Fruit fly (Drosophila melanogaster) Kc167 (cell line): ENCODE results near the gene da.

Source experiments
- Myc ChIP-seq: fragments of >200 bp; optimal IDR thresholded peaks from 2 replicates; lab custom pipeline; 2017; ENCODE audit warnings: missing external identifiers
- Sin3A ChIP-seq: fragments of >200 bp; optimal IDR thresholded peaks from 2 replicates; lab custom pipeline; 2018; ENCODE audit warnings: missing external identifiers
- h ChIP-seq: fragments of >200 bp; optimal IDR thresholded peaks from 3 replicates; lab custom pipeline; 2018; ENCODE audit warnings: missing external identifiers
- insv ChIP-seq: fragments of >200 bp; optimal IDR thresholded peaks from 3 replicates; lab custom pipeline; 2018; ENCODE audit warnings: missing external identifiers
- psq ChIP-seq: fragments of >200 bp; optimal IDR thresholded peaks from 2 replicates; lab custom pipeline; 2017; ENCODE audit warnings: missing external identifiers
- ttk ChIP-seq: sonication (Bioruptor generic); optimal IDR thresholded peaks from 2 replicates; lab custom pipeline; 2017; ENCODE audit warnings: missing external identifiers

DNA sequence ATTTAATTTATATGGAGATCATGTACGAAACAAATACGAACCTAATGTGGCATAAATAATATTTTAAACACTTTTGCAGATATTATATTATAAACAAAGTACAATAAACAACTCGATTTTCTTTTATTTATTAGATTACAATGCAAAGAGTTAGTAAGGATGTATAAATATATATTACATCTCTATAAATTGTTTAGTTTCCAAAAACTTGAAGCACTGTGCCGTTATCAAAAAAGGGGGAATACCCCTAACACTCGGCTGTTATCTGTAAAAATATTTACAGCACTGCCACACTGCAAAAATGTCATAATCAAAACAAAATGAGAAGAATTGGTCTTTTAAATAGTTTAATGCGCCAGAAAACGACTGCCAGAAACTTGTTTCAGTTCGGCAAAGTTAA is 40.6 kb downstream of the da start, which contains the start of gene CG5188:
- TF ChIP-seq ttk (no peak), psq (no peak), Myc (lab: Kevin White, UChicago) (no peak), insv (lab: Kevin White, UChicago) (no peak), h (lab: Kevin White, UChicago) (no peak), Sin3A (lab: Kevin White, UChicago) (no peak)
